Worm (Caenorhabditis elegans) whole organism, midembryonic: ENCODE results near the gene dnj-19.

ENCODE experiments used
- T22C8.4 ChIP-seq: fragments of 200-800 bp; sonication (Bioruptor generic); IDR thresholded peaks from 2 replicates; pipeline ENCODE4 v1.3.6; 2022; ENCODE audit warnings: missing genetic modification characterization, missing compliant biosample characterization
- cog-1 ChIP-seq: sonication (generic microtip); optimal IDR thresholded peaks from 2 replicates; lab custom pipeline; 2016; ENCODE audit warnings: missing genetic modification characterization, missing compliant biosample characterization
- flt-1 ChIP-seq: fragments of 200-800 bp; sonication (Bioruptor generic); IDR thresholded peaks from 2 replicates; pipeline ENCODE4 v1.3.6; 2022; ENCODE audit warnings: missing genetic modification characterization, missing compliant biosample characterization
- klf-2 ChIP-seq: fragments of 200-800 bp; sonication (Bioruptor generic); conservative IDR thresholded peaks from 2 replicates; pipeline ENCODE4 v1.3.6; 2022; ENCODE audit warnings: missing genetic modification reagents, missing genetic modification characterization, missing compliant biosample characterization
- ref-1 ChIP-seq: fragments of 200-800 bp; sonication (Bioruptor generic); conservative IDR thresholded peaks from 2 replicates; pipeline ENCODE4 v1.3.6; 2022; ENCODE audit warnings: missing genetic modification reagents, missing genetic modification characterization, missing compliant biosample characterization
- tab-1 ChIP-seq: fragments of 200-800 bp; sonication (Bioruptor generic); IDR thresholded peaks from 2 replicates; pipeline ENCODE4 v1.3.6; 2022; ENCODE audit warnings: missing genetic modification characterization, missing compliant biosample characterization
- ztf-23 ChIP-seq: fragments of 200-800 bp; sonication (Bioruptor generic); IDR thresholded peaks from 2 replicates; pipeline ENCODE4 v1.3.6; 2022; ENCODE audit warnings: missing genetic modification reagents, missing genetic modification characterization, missing compliant biosample characterization
- ztf-29 ChIP-seq: fragments of 200-800 bp; sonication (Bioruptor generic); IDR thresholded peaks from 2 replicates; pipeline ENCODE4 v1.3.6; 2022; ENCODE audit warnings: missing genetic modification reagents, missing genetic modification characterization, missing compliant biosample characterization

- no peak for TF ChIP-seq tab-1 (GFP tag; lab: Robert Waterston, UW)
- no peak for TF ChIP-seq ztf-23
- TF ChIP-seq flt-1 (GFP tag; lab: Robert Waterston, UW), result no peak
- TF ChIP-seq klf-2 (GFP tag; lab: Robert Waterston, UW), result no peak
- TF ChIP-seq ztf-29 (GFP tag; lab: Robert Waterston, UW), result no peak
- TF ChIP-seq cog-1 (tag; lab: Kevin White, UChicago), result no peak
- TF ChIP-seq T22C8.4 (GFP tag; lab: Robert Waterston, UW), result no peak
- TF ChIP-seq ref-1 (GFP tag; lab: Robert Waterston, UW), result no peak
These were observed 7.1 kb upstream of the dnj-19 start for ce11 chrV:5511720-5512119.
